Worm (Caenorhabditis elegans) whole organism, early embryonic: ENCODE results near the gene Y105C5B.15.

Experiments used
- B0310.2 ChIP-seq: sonication (generic microtip); optimal IDR thresholded peaks from 2 replicates; lab custom pipeline; 2016; ENCODE audit warnings: mild to moderate bottlenecking, missing genetic modification characterization, missing compliant biosample characterization
- F13C5.2 ChIP-seq: sonication (generic microtip); optimal IDR thresholded peaks from 2 replicates; lab custom pipeline; 2017; ENCODE audit warnings: mild to moderate bottlenecking, missing genetic modification characterization, inconsistent platforms, missing compliant biosample characterization
- aly-1 ChIP-seq: sonication (generic microtip); optimal IDR thresholded peaks from 2 replicates; lab custom pipeline; 2016; ENCODE audit warnings: missing genetic modification characterization, missing compliant biosample characterization
- ama-1 ChIP-seq: fragments of 150-350 bp; optimal IDR thresholded peaks from 2 replicates; lab custom pipeline; 2014
- ceh-13 ChIP-seq: fragments of 200-800 bp; sonication (Bioruptor generic); optimal IDR thresholded peaks from 2 replicates; lab custom pipeline; 2018; ENCODE audit warnings: mild to moderate bottlenecking, missing genetic modification characterization, missing compliant biosample characterization
- ceh-36 ChIP-seq: sonication (generic microtip); optimal IDR thresholded peaks from 2 replicates; lab custom pipeline; 2016; ENCODE audit warnings: missing genetic modification characterization, inconsistent platforms, missing compliant biosample characterization
- ets-7 ChIP-seq: sonication (generic microtip); optimal IDR thresholded peaks from 2 replicates; lab custom pipeline; 2016; ENCODE audit warnings: missing genotype, missing genetic modification characterization, missing compliant biosample characterization
- flt-1 ChIP-seq: fragments of 200-800 bp; sonication (Bioruptor generic); IDR thresholded peaks from 2 replicates; pipeline ENCODE4 v1.3.6; 2022; ENCODE audit warnings: missing genetic modification characterization, missing compliant biosample characterization
- hmbx-1 ChIP-seq: sonication (generic microtip); optimal IDR thresholded peaks from 2 replicates; lab custom pipeline; 2016; ENCODE audit warnings: mild to moderate bottlenecking, missing genetic modification characterization, missing compliant biosample characterization
- hmg-4 ChIP-seq: fragments of 200-800 bp; sonication (Bioruptor generic); optimal IDR thresholded peaks from 2 replicates; lab custom pipeline; 2018; ENCODE audit warnings: mild to moderate bottlenecking, missing genetic modification characterization, missing compliant biosample characterization
- hnd-1 ChIP-seq: sonication (generic microtip); optimal IDR thresholded peaks from 2 replicates; lab custom pipeline; 2016; ENCODE audit warnings: missing genetic modification characterization, missing compliant biosample characterization
- pes-1 ChIP-seq: fragments of 200-800 bp; sonication (Bioruptor generic); IDR thresholded peaks from 2 replicates; pipeline ENCODE4 v1.3.6; 2022; ENCODE audit warnings: missing genetic modification reagents, missing genetic modification characterization, missing compliant biosample characterization
- scrt-1 ChIP-seq: fragments of 200-800 bp; sonication (Bioruptor generic); IDR thresholded peaks from 2 replicates; pipeline ENCODE4 v1.3.6; 2022; ENCODE audit warnings: missing genetic modification characterization, missing compliant biosample characterization
- sea-1 ChIP-seq: fragments of 200-800 bp; sonication (Bioruptor generic); conservative IDR thresholded peaks from 2 replicates; pipeline ENCODE4 v1.3.6; 2022; ENCODE audit warnings: missing genetic modification characterization, missing compliant biosample characterization
- tbx-11 ChIP-seq: fragments of 200-800 bp; sonication (Bioruptor generic); IDR thresholded peaks from 2 replicates; pipeline ENCODE4 v1.3.6; 2022; ENCODE audit warnings: missing genetic modification characterization, missing compliant biosample characterization
- tbx-37 ChIP-seq: fragments of 200-800 bp; sonication (Bioruptor generic); conservative IDR thresholded peaks from 2 replicates; pipeline ENCODE4 v1.3.6; 2022; ENCODE audit warnings: missing genetic modification reagents, missing genetic modification characterization, missing compliant biosample characterization
- tra-4 ChIP-seq: sonication (generic microtip); optimal IDR thresholded peaks from 2 replicates; lab custom pipeline; 2017; ENCODE audit warnings: missing genetic modification characterization, missing compliant biosample characterization

Gene Y105C5B.15

DNA sequence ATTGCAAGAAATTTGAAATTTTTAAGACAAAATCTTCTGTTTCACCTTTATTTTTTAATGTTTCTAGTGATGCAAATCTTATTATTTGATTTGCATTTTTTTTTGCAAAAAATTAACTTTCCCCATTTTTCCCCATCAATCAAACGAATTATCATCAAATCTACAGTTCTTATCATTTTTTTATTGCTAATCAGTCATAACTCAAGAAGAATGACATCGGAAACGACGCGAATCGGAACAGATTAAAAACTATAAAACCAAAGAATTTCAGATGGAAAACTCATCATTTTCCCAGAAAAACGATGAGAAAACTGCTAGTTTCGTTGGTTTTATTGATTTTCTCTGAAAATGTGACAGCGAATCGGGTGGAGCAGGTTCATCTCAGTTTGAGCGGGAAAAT lies at the start of gene Y105C5B.15:
Gene Y105C5B.15, plus strand, starts transcription at position 297 of the 400 bp plus-strand sequence.
- no peak for TF ChIP-seq tra-4 (tag; lab: Kevin White, UChicago)
- no peak for TF ChIP-seq aly-1 (tag; lab: Kevin White, UChicago)
- TF ChIP-seq tbx-37 (GFP tag; lab: Robert Waterston, UW) = no peak
- TF ChIP-seq hmbx-1 = no peak
- no peak for TF ChIP-seq F13C5.2 (tag; lab: Kevin White, UChicago)
- no peak for TF ChIP-seq ceh-36 (tag; lab: Kevin White, UChicago)
- TF ChIP-seq ama-1 (lab: Kevin White, UChicago) = no peak
- no peak for TF ChIP-seq ets-7 (tag; lab: Kevin White, UChicago)
- TF ChIP-seq B0310.2 = no peak
- TF ChIP-seq tbx-11 (GFP tag; lab: Robert Waterston, UW) = no peak
- no peak for TF ChIP-seq scrt-1 (GFP tag; lab: Robert Waterston, UW)
- TF ChIP-seq hmg-4 (GFP tag; lab: Kevin White, UChicago) = no peak
- TF ChIP-seq pes-1 = no peak
- TF ChIP-seq hnd-1 (tag; lab: Kevin White, UChicago) = no peak
- TF ChIP-seq sea-1 (GFP tag; lab: Robert Waterston, UW) = no peak
- no peak for TF ChIP-seq ceh-13 (GFP tag; lab: Kevin White, UChicago)

DNA sequence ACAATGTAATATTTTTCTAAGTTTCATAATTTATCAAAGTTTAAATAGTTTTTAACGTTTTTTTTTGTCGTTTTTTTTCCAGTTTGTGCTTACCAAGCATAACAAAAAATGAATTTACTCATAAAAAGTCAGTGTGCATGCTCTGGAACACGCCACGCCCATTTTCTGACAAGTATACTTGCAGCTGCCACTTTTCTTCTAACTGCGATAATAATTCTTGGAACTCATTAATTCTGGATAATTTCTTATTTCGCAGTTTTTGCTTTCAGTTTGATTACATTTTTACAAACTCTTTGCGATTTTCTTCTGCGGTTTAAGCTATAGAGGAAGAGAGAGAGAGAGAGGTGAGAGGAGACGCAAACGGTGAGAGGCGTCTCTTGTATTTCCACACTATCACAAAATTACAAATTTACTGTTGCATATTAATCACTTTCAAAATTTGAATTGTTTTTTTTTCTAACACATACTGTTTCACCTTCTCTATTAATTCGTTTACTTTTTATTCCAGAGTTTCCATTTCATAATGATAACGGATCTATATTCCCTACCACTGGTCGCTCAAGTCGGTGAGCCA lies 45.6 kb upstream of the Y105C5B.15 start, which contains the start of gene srv-15:
Gene srv-15, plus strand, starts transcription at position 524 of the 574 bp plus-strand sequence.
- no peak for TF ChIP-seq ets-7 (tag; lab: Kevin White, UChicago)

DNA sequence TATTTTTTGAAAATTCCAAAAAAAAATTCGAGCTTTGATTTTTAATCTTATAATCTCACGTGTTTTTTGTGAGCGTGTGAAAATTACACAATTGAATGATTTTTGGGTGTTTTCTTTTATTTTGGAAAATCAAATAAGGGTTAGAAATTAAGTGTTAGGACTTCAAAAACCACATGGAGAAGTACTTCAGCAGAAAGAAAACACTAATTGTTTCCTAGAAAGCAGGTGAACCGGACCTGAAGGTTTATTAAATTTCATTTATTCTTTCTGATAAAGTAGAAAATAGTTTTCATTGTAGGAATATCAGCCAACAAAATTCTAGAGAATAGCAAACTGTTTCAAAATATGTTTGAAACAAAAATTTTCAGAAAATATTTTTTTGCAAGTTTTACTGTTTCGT lies 43.5 kb upstream of the Y105C5B.15 start:
- TF ChIP-seq ceh-36 (tag; lab: Kevin White, UChicago) = no peak
- TF ChIP-seq F13C5.2 (tag; lab: Kevin White, UChicago) = no peak
- TF ChIP-seq sea-1 (GFP tag; lab: Robert Waterston, UW) = no peak
- TF ChIP-seq flt-1 (GFP tag; lab: Robert Waterston, UW) = no peak
- TF ChIP-seq tbx-37 (GFP tag; lab: Robert Waterston, UW) = no peak
- no peak for TF ChIP-seq ama-1 (lab: Kevin White, UChicago)

DNA sequence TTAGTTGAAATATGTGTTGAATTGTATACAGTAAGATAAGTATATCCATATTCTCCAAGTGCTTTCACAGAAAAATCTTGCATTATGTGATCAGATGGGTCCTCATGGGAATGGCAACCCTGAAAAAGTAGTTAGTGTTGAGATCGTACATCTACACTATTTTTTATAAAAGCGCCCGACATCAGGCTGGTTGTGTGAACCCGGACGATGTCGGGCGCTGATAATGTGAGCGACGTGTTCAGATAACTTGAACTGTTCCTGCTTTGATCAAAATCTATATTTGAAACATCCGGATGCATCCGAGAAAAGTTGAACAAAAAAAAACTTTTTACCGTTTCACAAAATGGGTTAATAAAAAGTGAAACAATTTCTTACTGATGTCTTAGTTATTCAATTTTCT lies 36.7 kb upstream of the Y105C5B.15 start:
- TF ChIP-seq sea-1 (GFP tag; lab: Robert Waterston, UW) = no peak
- TF ChIP-seq hmbx-1 = no peak
- TF ChIP-seq B0310.2 = no peak
- TF ChIP-seq aly-1 (tag; lab: Kevin White, UChicago) = no peak
- TF ChIP-seq hmg-4 (GFP tag; lab: Kevin White, UChicago) = no peak
- TF ChIP-seq ama-1 (lab: Kevin White, UChicago) = no peak
- no peak for TF ChIP-seq pes-1
- TF ChIP-seq ets-7 (tag; lab: Kevin White, UChicago) = no peak
- no peak for TF ChIP-seq tbx-37 (GFP tag; lab: Robert Waterston, UW)
- TF ChIP-seq scrt-1 (GFP tag; lab: Robert Waterston, UW) = no peak
- no peak for TF ChIP-seq ceh-13 (GFP tag; lab: Kevin White, UChicago)
- TF ChIP-seq hnd-1 (tag; lab: Kevin White, UChicago) = no peak
- TF ChIP-seq tbx-11 (GFP tag; lab: Robert Waterston, UW) = no peak
- no peak for TF ChIP-seq F13C5.2 (tag; lab: Kevin White, UChicago)
- TF ChIP-seq flt-1 (GFP tag; lab: Robert Waterston, UW) = no peak

DNA sequence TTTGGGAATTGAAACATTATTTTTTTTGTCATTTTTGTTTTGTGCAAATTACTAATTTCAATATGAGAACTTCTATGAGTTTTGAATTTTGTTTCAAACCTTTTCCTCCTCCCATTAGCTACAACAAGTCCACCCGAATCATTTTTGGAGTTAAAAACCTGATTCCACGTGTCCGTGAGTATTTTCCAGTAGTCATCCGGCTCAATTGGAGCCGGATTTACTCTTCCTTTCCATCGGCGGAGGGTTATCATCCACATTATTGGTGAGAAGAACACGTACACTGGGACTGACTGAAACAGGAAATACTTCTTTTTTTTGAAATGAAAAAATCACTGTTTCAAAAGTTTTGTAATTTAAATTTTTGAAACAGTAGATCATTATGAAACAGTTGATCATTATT lies 28.7 kb upstream of the Y105C5B.15 start:
- TF ChIP-seq hmbx-1 (no peak), sea-1 (GFP tag; lab: Robert Waterston, UW) (no peak), tbx-37 (GFP tag; lab: Robert Waterston, UW) (no peak), ets-7 (tag; lab: Kevin White, UChicago) (no peak), pes-1 (no peak), ceh-36 (tag; lab: Kevin White, UChicago) (no peak), ceh-13 (GFP tag; lab: Kevin White, UChicago) (no peak), tra-4 (tag; lab: Kevin White, UChicago) (no peak), tbx-11 (GFP tag; lab: Robert Waterston, UW) (no peak), flt-1 (GFP tag; lab: Robert Waterston, UW) (no peak), scrt-1 (GFP tag; lab: Robert Waterston, UW) (no peak), B0310.2 (no peak), hnd-1 (tag; lab: Kevin White, UChicago) (no peak)

DNA sequence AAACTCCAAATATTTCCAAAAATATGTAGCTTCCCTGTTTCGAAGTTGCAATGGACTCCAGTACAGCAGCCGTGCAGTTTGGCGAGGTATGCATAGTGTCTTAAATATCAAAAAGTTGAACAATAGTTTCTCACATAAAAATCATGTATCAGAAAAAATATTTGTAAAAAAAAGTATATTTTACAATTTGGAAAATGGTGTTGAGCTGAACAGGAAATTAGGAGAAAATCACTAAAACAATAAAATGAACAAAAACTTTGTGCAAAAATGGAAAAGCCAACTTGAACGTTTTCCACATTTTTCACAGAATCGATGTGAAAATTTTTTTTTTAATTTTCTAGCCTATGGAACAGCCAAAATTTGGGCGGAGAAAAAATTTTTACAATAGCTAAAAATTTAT lies 25.0 kb upstream of the Y105C5B.15 start, which contains the start of gene Y105C5B.8:
Gene Y105C5B.8, minus strand, starts transcription at position 101 of the 400 bp plus-strand sequence.
- no peak for TF ChIP-seq tra-4 (tag; lab: Kevin White, UChicago)
- no peak for TF ChIP-seq scrt-1 (GFP tag; lab: Robert Waterston, UW)
- no peak for TF ChIP-seq flt-1 (GFP tag; lab: Robert Waterston, UW)
- no peak for TF ChIP-seq hmbx-1
- TF ChIP-seq B0310.2 = no peak
- TF ChIP-seq hmg-4 (GFP tag; lab: Kevin White, UChicago) = no peak
- TF ChIP-seq ets-7 (tag; lab: Kevin White, UChicago) = no peak
- TF ChIP-seq tbx-37 (GFP tag; lab: Robert Waterston, UW) = no peak
- TF ChIP-seq pes-1 = no peak
- no peak for TF ChIP-seq aly-1 (tag; lab: Kevin White, UChicago)
- TF ChIP-seq ama-1 (lab: Kevin White, UChicago) = no peak
- TF ChIP-seq F13C5.2 (tag; lab: Kevin White, UChicago) = no peak

DNA sequence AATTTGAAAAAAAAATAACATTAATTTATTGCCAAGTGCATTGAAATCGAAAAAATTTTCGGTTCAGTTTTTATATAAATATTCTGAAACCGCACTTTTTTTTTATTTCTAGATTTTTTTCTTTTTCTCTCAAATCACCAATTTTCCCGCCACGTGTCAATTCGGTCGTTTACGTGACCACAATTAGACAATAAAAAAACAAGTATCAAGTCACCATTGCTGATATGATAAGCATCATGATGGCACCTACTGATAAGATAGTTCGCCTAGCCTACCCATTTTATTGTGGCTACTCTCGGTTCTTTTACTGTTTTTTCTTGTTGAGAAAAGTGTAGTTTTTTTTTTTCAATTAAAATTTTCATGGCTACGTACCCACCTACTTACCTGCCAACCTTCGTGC lies 21.9 kb upstream of the Y105C5B.15 start:
- TF ChIP-seq ceh-36 (tag; lab: Kevin White, UChicago) = no peak
- TF ChIP-seq pes-1 = no peak
- TF ChIP-seq F13C5.2 (tag; lab: Kevin White, UChicago) = no peak
- TF ChIP-seq tbx-37 (GFP tag; lab: Robert Waterston, UW) = no peak
- no peak for TF ChIP-seq sea-1 (GFP tag; lab: Robert Waterston, UW)
- TF ChIP-seq hnd-1 (tag; lab: Kevin White, UChicago) = no peak
- TF ChIP-seq hmbx-1 = no peak
- no peak for TF ChIP-seq hmg-4 (GFP tag; lab: Kevin White, UChicago)
- TF ChIP-seq tra-4 (tag; lab: Kevin White, UChicago) = no peak
- no peak for TF ChIP-seq ama-1 (lab: Kevin White, UChicago)
- no peak for TF ChIP-seq tbx-11 (GFP tag; lab: Robert Waterston, UW)
